Worm (Caenorhabditis elegans): ENCODE measurements around the gene Y57G11C.20.

The Y57G11C.20 gene

DNA sequence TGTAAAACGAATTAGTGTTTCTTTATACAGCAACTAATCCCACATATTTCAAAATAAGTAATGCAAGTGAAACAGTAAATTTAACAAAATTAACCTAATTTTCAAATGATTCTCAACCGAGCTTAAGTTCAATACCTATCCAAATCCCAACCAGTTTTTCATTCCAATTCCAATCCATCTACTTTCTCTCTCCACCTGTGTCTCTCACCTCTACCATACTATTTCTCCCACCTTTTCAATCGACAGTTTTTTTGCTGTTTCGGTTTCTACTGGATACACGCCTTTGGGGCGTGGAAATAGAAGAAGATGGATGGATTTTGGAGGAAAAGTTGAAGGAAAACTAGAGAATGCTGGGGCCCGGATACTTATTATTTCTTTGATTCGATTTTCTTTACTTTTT is 34.5 kb downstream of the Y57G11C.20 start:
- TF ChIP-seq nhr-11 (tag; optimal IDR thresholded peaks at IDR 0.05), result no peak

DNA sequence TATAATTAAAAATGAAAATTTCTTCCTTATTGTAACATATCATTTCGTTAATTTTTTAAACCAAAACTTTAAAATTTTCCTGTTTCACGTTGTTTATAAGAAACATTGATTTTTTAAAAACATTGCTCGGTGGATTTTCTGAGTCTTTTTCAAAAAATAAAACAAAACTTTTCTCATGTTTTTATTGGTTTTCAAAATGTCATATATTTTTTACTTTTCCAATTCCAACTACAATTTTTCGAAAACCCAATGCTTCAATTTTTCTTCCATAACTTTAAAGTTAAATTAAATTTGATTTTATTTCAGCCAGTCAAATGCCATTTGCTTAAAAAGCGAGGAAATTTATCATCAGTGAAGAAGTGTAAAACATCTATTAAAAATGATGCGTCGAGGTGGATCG is 36.0 kb downstream of the Y57G11C.20 start, which contains the start of gene eps-8:
Gene eps-8 (plus strand): TSS at position 301 of the 400 bp plus-strand sequence.
- no peak for TF ChIP-seq ztf-1 (GFP tag; conservative IDR thresholded peaks at IDR 0.05)
- TF ChIP-seq lin-13 (GFP tag; optimal IDR thresholded peaks at IDR 0.05), result no peak
- TF ChIP-seq unc-39 (tag; optimal IDR thresholded peaks at IDR 0.05), result no peak
- TF ChIP-seq alr-1 (tag; optimal IDR thresholded peaks at IDR 0.05), result no peak
- TF ChIP-seq Y55F3AM.14 (GFP tag; optimal IDR thresholded peaks at IDR 0.05), result no peak
- TF ChIP-seq lsy-2 (tag; optimal IDR thresholded peaks at IDR 0.05), result no peak
- no peak for TF ChIP-seq snpc-4 (tag; optimal IDR thresholded peaks at IDR 0.05)
- no peak for TF ChIP-seq nhr-10 (tag; optimal IDR thresholded peaks at IDR 0.05)
- no peak for TF ChIP-seq ceh-16 (tag; optimal IDR thresholded peaks at IDR 0.05)
- TF ChIP-seq nhr-23 (tag; optimal IDR thresholded peaks at IDR 0.05), result no peak
- no peak for TF ChIP-seq unc-62 (GFP tag; optimal IDR thresholded peaks at IDR 0.05)
- no peak for TF ChIP-seq ztf-11 (tag; optimal IDR thresholded peaks at IDR 0.05)
- TF ChIP-seq sem-4 (tag; optimal IDR thresholded peaks at IDR 0.05), result no peak
- no peak for TF ChIP-seq zag-1 (tag; optimal IDR thresholded peaks at IDR 0.05)
- TF ChIP-seq ZK546.5 (tag; optimal IDR thresholded peaks at IDR 0.05), result no peak
- no peak for TF ChIP-seq elt-3 (tag; optimal IDR thresholded peaks at IDR 0.05)
- no peak for TF ChIP-seq elt-1 (tag; optimal IDR thresholded peaks at IDR 0.05)
- no peak for TF ChIP-seq sma-9 (GFP tag; optimal IDR thresholded peaks at IDR 0.05)
- no peak for TF ChIP-seq sma-9 (tag; optimal IDR thresholded peaks at IDR 0.05)
- no peak for TF ChIP-seq blmp-1 (tag; optimal IDR thresholded peaks at IDR 0.05; ENCODE audit: insufficient read depth)

DNA sequence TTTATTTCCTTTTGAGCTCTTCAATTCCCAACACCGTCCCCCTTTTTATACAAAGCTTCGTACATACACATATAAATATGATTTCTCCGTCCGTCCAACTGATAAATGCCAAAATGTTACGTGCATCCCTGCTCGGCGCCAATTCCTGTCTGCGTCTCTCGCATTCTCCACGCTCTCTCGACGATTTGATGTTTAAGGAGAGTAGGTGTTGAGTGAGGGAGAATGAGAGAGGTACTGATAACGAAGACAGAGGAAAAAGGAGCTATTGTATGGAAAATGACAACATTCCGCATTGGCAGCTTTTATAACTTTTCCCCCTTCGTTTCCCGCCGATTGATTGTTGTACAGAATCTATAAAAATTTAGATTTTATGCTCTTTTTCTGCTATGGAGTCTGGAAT is 40.6 kb downstream of the Y57G11C.20 start:
- TF ChIP-seq mab-5 (tag; optimal IDR thresholded peaks at IDR 0.05), result no peak
- TF ChIP-seq sma-3 (GFP tag; optimal IDR thresholded peaks at IDR 0.05), result peak; percentile 33
- no peak for TF ChIP-seq snpc-4 (tag; optimal IDR thresholded peaks at IDR 0.05)
- no peak for TF ChIP-seq lsy-2 (tag; optimal IDR thresholded peaks at IDR 0.05)
- TF ChIP-seq crh-2 (tag; optimal IDR thresholded peaks at IDR 0.05), result peak; percentile 45
- TF ChIP-seq egl-27 (tag; optimal IDR thresholded peaks at IDR 0.05), result no peak
- peak; percentile 30 for TF ChIP-seq F13H6.1 (tag; optimal IDR thresholded peaks at IDR 0.05)
- peak; percentile 22 for TF ChIP-seq gmeb-1 (tag; optimal IDR thresholded peaks at IDR 0.05)
- peak; percentile 53 for TF ChIP-seq nhr-129 (tag; optimal IDR thresholded peaks at IDR 0.05)
- TF ChIP-seq nhr-21 (tag; optimal IDR thresholded peaks at IDR 0.05), result no peak
- TF ChIP-seq fos-1 (tag; optimal IDR thresholded peaks at IDR 0.05), result peak; percentile 93

DNA sequence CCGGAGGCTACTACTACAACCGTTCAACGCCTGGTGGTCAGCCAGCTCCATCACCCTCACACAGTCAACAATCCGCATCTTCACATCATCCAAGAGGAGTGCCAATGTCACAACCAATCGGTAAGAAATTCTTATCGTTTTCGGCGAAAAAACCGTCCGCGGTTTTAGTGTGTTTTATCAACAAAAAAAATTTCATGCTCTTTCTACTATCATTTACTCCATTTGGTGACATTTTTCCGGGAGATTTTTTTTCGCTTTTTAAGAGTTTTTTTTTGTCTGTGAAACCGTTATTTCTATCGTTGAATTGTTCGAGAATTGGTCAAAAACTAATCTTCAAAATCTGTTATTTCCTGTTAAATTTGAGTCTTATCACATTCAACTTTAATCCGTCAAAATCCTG is 42.4 kb downstream of the Y57G11C.20 start:
- no peak for TF ChIP-seq unc-39 (tag; optimal IDR thresholded peaks at IDR 0.05)
- no peak for TF ChIP-seq unc-62 (GFP tag; optimal IDR thresholded peaks at IDR 0.05)
- TF ChIP-seq nhr-77 (tag; optimal IDR thresholded peaks at IDR 0.05), result no peak
- no peak for TF ChIP-seq F13H6.1 (tag; optimal IDR thresholded peaks at IDR 0.05)
- TF ChIP-seq lin-39 (tag; optimal IDR thresholded peaks at IDR 0.05), result no peak
- TF ChIP-seq ceh-16 (tag; optimal IDR thresholded peaks at IDR 0.05), result no peak
- no peak for TF ChIP-seq sma-3 (GFP tag; optimal IDR thresholded peaks at IDR 0.05)
- no peak for TF ChIP-seq nhr-25 (tag; optimal IDR thresholded peaks at IDR 0.05)
- TF ChIP-seq Y55F3AM.14 (GFP tag; optimal IDR thresholded peaks at IDR 0.05), result no peak
- TF ChIP-seq dmd-4 (tag; optimal IDR thresholded peaks at IDR 0.05), result no peak

DNA sequence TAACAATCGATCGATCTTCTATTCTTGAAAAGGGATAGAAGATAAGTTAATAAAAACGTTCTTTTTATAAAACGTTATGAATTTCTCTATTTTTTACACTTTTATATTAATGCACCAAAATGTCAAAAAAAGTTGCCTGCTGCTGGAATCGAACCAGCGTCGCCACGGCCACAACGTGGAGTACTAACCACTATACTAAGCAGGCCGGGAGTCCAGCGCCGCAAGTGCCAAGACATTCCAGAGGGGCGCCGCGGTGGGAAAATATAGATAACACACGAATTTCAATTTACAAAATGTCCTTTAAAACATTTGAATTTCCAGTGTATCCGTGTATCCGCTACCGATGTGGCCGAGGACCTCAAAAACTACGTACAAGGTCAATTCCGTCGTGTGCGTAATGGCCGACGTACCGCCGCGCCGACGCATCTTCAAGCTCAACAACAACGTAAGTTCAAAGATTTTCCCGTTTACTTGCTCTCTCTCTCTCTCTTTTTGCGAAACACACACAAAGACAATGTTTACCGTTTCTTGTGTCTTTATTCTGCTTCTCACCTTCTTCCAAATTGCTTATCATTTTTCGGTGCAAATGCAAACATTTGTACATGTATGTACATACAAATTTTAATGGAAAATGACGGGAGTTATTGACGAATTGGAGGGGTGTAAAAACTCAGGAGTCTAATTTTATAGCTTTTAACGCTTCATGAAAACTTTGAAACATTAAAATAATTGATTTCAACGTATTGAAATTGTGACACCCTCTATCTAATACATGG is 45.9 kb downstream of the Y57G11C.20 start:
- TF ChIP-seq lin-11 (tag; optimal IDR thresholded peaks at IDR 0.05) (peak; percentile 5), F13H6.1 (tag; optimal IDR thresholded peaks at IDR 0.05) (no peak), fos-1 (tag; optimal IDR thresholded peaks at IDR 0.05) (peak; percentile 51), mab-5 (tag; optimal IDR thresholded peaks at IDR 0.05) (no peak), sma-9 (GFP tag; optimal IDR thresholded peaks at IDR 0.05) (peak; percentile 7), sma-9 (tag; optimal IDR thresholded peaks at IDR 0.05) (no peak), nhr-129 (tag; optimal IDR thresholded peaks at IDR 0.05) (peak; percentile 31), crh-2 (tag; optimal IDR thresholded peaks at IDR 0.05) (peak; percentile 20), unc-62 (GFP tag; optimal IDR thresholded peaks at IDR 0.05) (no peak)

Measured in whole organism, L2 larva.